Fruit fly (Drosophila melanogaster) whole organism, prepupa: ENCODE data around the gene Cyp4d2.

Source experiments
- CG10631 ChIP-seq: fragments of 200-800 bp; sonication (Bioruptor generic); optimal IDR thresholded peaks from 2 replicates; lab custom pipeline; 2016; ENCODE audit warnings: missing biosample characterization, missing genetic modification characterization
- CG11294 ChIP-seq: fragments of 200-800 bp; sonication (Bioruptor generic); IDR thresholded peaks from 2 replicates; pipeline ENCODE4 v1.3.6; 2022; ENCODE audit warnings: missing biosample characterization, missing genetic modification characterization
- CG15336 ChIP-seq: fragments of 200-800 bp; sonication (Bioruptor generic); IDR thresholded peaks from 2 replicates; pipeline ENCODE4 v1.3.6; 2022; ENCODE audit warnings: missing biosample characterization, missing genetic modification characterization
- CG1621 ChIP-seq: fragments of 200-800 bp; sonication (Bioruptor generic); optimal IDR thresholded peaks from 3 replicates; lab custom pipeline; 2018; ENCODE audit warnings: missing biosample characterization, mild to moderate bottlenecking, missing genetic modification characterization
- CG16779 ChIP-seq: fragments of 200-800 bp; sonication (Bioruptor generic); optimal IDR thresholded peaks from 3 replicates; lab custom pipeline; 2017; ENCODE audit warnings: missing biosample characterization, mild to moderate bottlenecking, missing genetic modification characterization
- CG31627 ChIP-seq: fragments of 200-800 bp; sonication (Bioruptor generic); optimal IDR thresholded peaks from 3 replicates; lab custom pipeline; 2016; ENCODE audit warnings: missing biosample characterization, missing genetic modification characterization
- CG32006 ChIP-seq: fragments of 200-800 bp; sonication (Bioruptor generic); optimal IDR thresholded peaks from 3 replicates; lab custom pipeline; 2017; ENCODE audit warnings: missing biosample characterization, mild to moderate bottlenecking, missing genetic modification characterization
- CG3919 ChIP-seq: fragments of 200-800 bp; sonication (Bioruptor generic); optimal IDR thresholded peaks from 3 replicates; lab custom pipeline; 2016; ENCODE audit warnings: missing biosample characterization, missing genetic modification characterization
- CG4318 ChIP-seq: fragments of 200-800 bp; sonication (Bioruptor generic); optimal IDR thresholded peaks from 3 replicates; lab custom pipeline; 2017; ENCODE audit warnings: missing biosample characterization, mild to moderate bottlenecking, missing genetic modification characterization
- CG6163 ChIP-seq: fragments of 200-800 bp; sonication (Bioruptor generic); IDR thresholded peaks from 3 replicates; pipeline ENCODE4 v1.3.6; 2022; ENCODE audit warnings: missing biosample characterization, missing genetic modification characterization
- CG6276 ChIP-seq: fragments of 200-800 bp; sonication (Bioruptor generic); optimal IDR thresholded peaks from 2 replicates; lab custom pipeline; 2017; ENCODE audit warnings: missing biosample characterization, mild to moderate bottlenecking, missing genetic modification characterization
- CG6792 ChIP-seq: fragments of 200-800 bp; sonication (Bioruptor generic); optimal IDR thresholded peaks from 3 replicates; lab custom pipeline; 2016; ENCODE audit warnings: missing biosample characterization, missing genetic modification characterization
- CG6808 ChIP-seq: fragments of 200-800 bp; sonication (Bioruptor generic); optimal IDR thresholded peaks from 3 replicates; lab custom pipeline; 2017; ENCODE audit warnings: missing biosample characterization, missing genetic modification characterization, mild to moderate bottlenecking, moderate library complexity, missing genetic modification reagents
- CG6854 ChIP-seq: fragments of 200-800 bp; sonication (Bioruptor generic); optimal IDR thresholded peaks from 2 replicates; lab custom pipeline; 2017; ENCODE audit warnings: missing biosample characterization, mild to moderate bottlenecking, missing genetic modification characterization
- CG7368 ChIP-seq: fragments of 200-800 bp; sonication (Bioruptor generic); optimal IDR thresholded peaks from 3 replicates; lab custom pipeline; 2016; ENCODE audit warnings: missing biosample characterization, missing genetic modification characterization
- CG8119 ChIP-seq: fragments of 200-800 bp; sonication (Bioruptor generic); IDR thresholded peaks from 3 replicates; pipeline ENCODE4 v1.3.6; 2022; ENCODE audit warnings: missing biosample characterization, missing genetic modification characterization
- CG8319 ChIP-seq: fragments of 200-800 bp; sonication (Bioruptor generic); optimal IDR thresholded peaks from 3 replicates; lab custom pipeline; 2016; ENCODE audit warnings: missing biosample characterization, missing genetic modification characterization
- CG8632 ChIP-seq: fragments of 200-800 bp; sonication (Bioruptor generic); optimal IDR thresholded peaks from 3 replicates; lab custom pipeline; 2016; ENCODE audit warnings: missing biosample characterization, missing genetic modification characterization
- CG9139 ChIP-seq: fragments of 200-800 bp; sonication (Bioruptor generic); optimal IDR thresholded peaks from 3 replicates; lab custom pipeline; 2017; ENCODE audit warnings: missing biosample characterization, mild to moderate bottlenecking, missing genetic modification characterization
- Eip75B ChIP-seq: fragments of 200-800 bp; sonication (Bioruptor generic); optimal IDR thresholded peaks from 3 replicates; lab custom pipeline; 2016; ENCODE audit warnings: missing biosample characterization, missing genetic modification characterization
- Eip78C ChIP-seq: fragments of 200-800 bp; sonication (Bioruptor generic); peaks from one replicate; lab custom pipeline; 2016; ENCODE audit warnings: missing biosample characterization, missing genetic modification characterization
- Eip93F ChIP-seq: fragments of 200-800 bp; sonication (Bioruptor generic); optimal IDR thresholded peaks from 2 replicates; lab custom pipeline; 2016; ENCODE audit warnings: missing biosample characterization, mild to moderate bottlenecking, missing genetic modification characterization
- Ets21C ChIP-seq: fragments of 200-800 bp; sonication (Bioruptor generic); optimal IDR thresholded peaks from 3 replicates; lab custom pipeline; 2016; ENCODE audit warnings: missing biosample characterization, missing genetic modification characterization
- Ets96B ChIP-seq: fragments of 200-800 bp; optimal IDR thresholded peaks from 2 replicates; lab custom pipeline; 2019; ENCODE audit warnings: missing biosample characterization, mild to moderate bottlenecking, missing genetic modification characterization, moderate library complexity
- Gug ChIP-seq: fragments of 200-800 bp; sonication (Bioruptor generic); IDR thresholded peaks from 2 replicates; pipeline ENCODE4 v1.3.6; 2022; ENCODE audit warnings: missing biosample characterization, missing genetic modification characterization
- Hr38 ChIP-seq: sonication (Bioruptor generic); optimal IDR thresholded peaks from 2 replicates; lab custom pipeline; 2016; ENCODE audit warnings: missing biosample characterization, missing genetic modification characterization
- Hr39 ChIP-seq: fragments of 200-800 bp; sonication (Bioruptor generic); optimal IDR thresholded peaks from 2 replicates; lab custom pipeline; 2016; ENCODE audit warnings: missing biosample characterization, missing genetic modification characterization
- Hr4 ChIP-seq: fragments of 200-800 bp; sonication (Bioruptor generic); optimal IDR thresholded peaks from 3 replicates; lab custom pipeline; 2016; ENCODE audit warnings: missing biosample characterization, missing genetic modification characterization
- Lpt ChIP-seq: fragments of 200-800 bp; sonication (Bioruptor generic); optimal IDR thresholded peaks from 3 replicates; lab custom pipeline; 2016; ENCODE audit warnings: missing biosample characterization, missing genetic modification characterization
- OdsH ChIP-seq: fragments of 200-800 bp; sonication (Bioruptor generic); optimal IDR thresholded peaks from 3 replicates; lab custom pipeline; 2016; ENCODE audit warnings: missing biosample characterization, missing genetic modification characterization
- Smox ChIP-seq: fragments of 200-800 bp; sonication (Bioruptor generic); optimal IDR thresholded peaks from 3 replicates; lab custom pipeline; 2016; ENCODE audit warnings: missing biosample characterization, missing genetic modification characterization
- Sox14 ChIP-seq: fragments of 200-800 bp; sonication (Bioruptor generic); optimal IDR thresholded peaks from 3 replicates; lab custom pipeline; 2016; ENCODE audit warnings: missing biosample characterization, missing genetic modification characterization
- Sox15 ChIP-seq: fragments of 200-800 bp; sonication (Bioruptor generic); optimal IDR thresholded peaks from 3 replicates; lab custom pipeline; 2016; ENCODE audit warnings: missing biosample characterization, missing genetic modification characterization
- achi ChIP-seq: fragments of 200-800 bp; sonication (Bioruptor generic); optimal IDR thresholded peaks from 3 replicates; lab custom pipeline; 2016; ENCODE audit warnings: missing biosample characterization, missing genetic modification characterization
- acj6 ChIP-seq: fragments of 200-800 bp; sonication (Bioruptor generic); optimal IDR thresholded peaks from 3 replicates; lab custom pipeline; 2016; ENCODE audit warnings: missing biosample characterization, missing genetic modification characterization
- cyc ChIP-seq: fragments of 200-800 bp; sonication (Bioruptor generic); optimal IDR thresholded peaks from 3 replicates; lab custom pipeline; 2016; ENCODE audit warnings: missing biosample characterization, missing genetic modification characterization
- dac ChIP-seq: fragments of 200-800 bp; sonication (Bioruptor generic); optimal IDR thresholded peaks from 2 replicates; lab custom pipeline; 2017; ENCODE audit warnings: missing biosample characterization, mild to moderate bottlenecking, missing genetic modification characterization
- dsx ChIP-seq: fragments of 200-800 bp; optimal IDR thresholded peaks from 3 replicates; lab custom pipeline; 2019; ENCODE audit warnings: missing biosample characterization, mild to moderate bottlenecking, missing genetic modification characterization, moderate library complexity; ENCODE audit not compliant: poor library complexity, severe bottlenecking
- eg ChIP-seq: fragments of 200-800 bp; sonication (Bioruptor generic); IDR thresholded peaks from 3 replicates; pipeline ENCODE4 v1.3.6; 2022; ENCODE audit warnings: missing biosample characterization, missing genetic modification characterization
- esn ChIP-seq: fragments of 200-800 bp; sonication (Bioruptor generic); optimal IDR thresholded peaks from 2 replicates; lab custom pipeline; 2016; ENCODE audit warnings: missing biosample characterization, mild to moderate bottlenecking, missing genetic modification characterization, moderate library complexity
- fd59A ChIP-seq: fragments of 200-800 bp; sonication (Bioruptor generic); optimal IDR thresholded peaks from 2 replicates; lab custom pipeline; 2017; ENCODE audit warnings: missing biosample characterization, mild to moderate bottlenecking, missing genetic modification characterization, missing genetic modification reagents
- fkh ChIP-seq: fragments of 200-800 bp; sonication (Bioruptor generic); optimal IDR thresholded peaks from 3 replicates; lab custom pipeline; 2017; ENCODE audit warnings: missing biosample characterization, mild to moderate bottlenecking, missing genetic modification characterization, moderate library complexity
- lz ChIP-seq: fragments of 200-800 bp; sonication (Bioruptor generic); optimal IDR thresholded peaks from 3 replicates; lab custom pipeline; 2016; ENCODE audit warnings: missing biosample characterization, missing genetic modification characterization
- net ChIP-seq: fragments of 200-800 bp; sonication (Bioruptor generic); optimal IDR thresholded peaks from 3 replicates; lab custom pipeline; 2016; ENCODE audit warnings: missing biosample characterization, missing genetic modification characterization
- pdm3 ChIP-seq: fragments of 200-800 bp; sonication (Bioruptor generic); optimal IDR thresholded peaks from 3 replicates; lab custom pipeline; 2016; ENCODE audit warnings: missing biosample characterization, missing genetic modification characterization
- salr ChIP-seq, 2 experiments: fragments of 200-800 bp; sonication (Bioruptor generic); optimal IDR thresholded peaks; 3 replicates each; lab custom pipeline; 2016 to 2018; ENCODE audit warnings: missing biosample characterization in 2 of 2, missing genetic modification characterization in 2 of 2, mild to moderate bottlenecking in 1 of 2
- spab ChIP-seq: fragments of 200-800 bp; sonication (Bioruptor generic); optimal IDR thresholded peaks from 2 replicates; lab custom pipeline; 2017; ENCODE audit warnings: missing biosample characterization, mild to moderate bottlenecking, missing genetic modification characterization, missing genetic modification reagents
- ss ChIP-seq, 2 experiments: fragments of 200-800 bp; sonication (Bioruptor generic); optimal IDR thresholded peaks; 2 replicates in 1 of 2; 3 replicates in 1 of 2; lab custom pipeline; 2017 to 2018; ENCODE audit warnings: mild to moderate bottlenecking in 2 of 2, missing biosample characterization in 2 of 2, missing genetic modification characterization in 2 of 2, moderate library complexity in 1 of 2
- svp ChIP-seq: fragments of 200-800 bp; sonication (Bioruptor generic); peaks from one replicate; lab custom pipeline; 2016; ENCODE audit warnings: missing biosample characterization, missing genetic modification characterization
- vri ChIP-seq: fragments of 200-800 bp; sonication (Bioruptor generic); optimal IDR thresholded peaks from 3 replicates; lab custom pipeline; 2016; ENCODE audit warnings: missing biosample characterization, mild to moderate bottlenecking, missing genetic modification characterization

The Cyp4d2 gene

dm6 chrX:2165394-2165793 is 10.4 kb upstream of the Cyp4d2 start (continued):
- TF ChIP-seq Lpt = peak; percentile 35
- TF ChIP-seq fd59A (GFP tag; lab: Kevin White, UChicago) = no peak

- peak; percentile 89 for TF ChIP-seq CG15336 (GFP tag; lab: Robert Waterston, UW)
- no peak for TF ChIP-seq acj6 (GFP tag; lab: Kevin White, UChicago)
- no peak for TF ChIP-seq dsx
- peak; percentile 81 for TF ChIP-seq Hr4 (GFP tag; lab: Kevin White, UChicago)
- TF ChIP-seq Smox (GFP tag; lab: Kevin White, UChicago) = no peak
- TF ChIP-seq fd59A (GFP tag; lab: Kevin White, UChicago) = no peak
- no peak for TF ChIP-seq fkh (GFP tag; lab: Kevin White, UChicago)
- TF ChIP-seq CG6792 (GFP tag; lab: Kevin White, UChicago) = no peak
- TF ChIP-seq eg (GFP tag; lab: Robert Waterston, UW) = peak; percentile 90
- TF ChIP-seq Lpt = peak; percentile 38
- TF ChIP-seq CG6276 = peak; percentile 63
- TF ChIP-seq svp = peak; percentile 64
- peak in 1 of 2 experiments; percentile 8 for TF ChIP-seq salr (GFP tag; optimal IDR thresholded peaks at IDR 0.05; lab: Kevin White, UChicago)
- no peak for TF ChIP-seq CG7368 (GFP tag; lab: Kevin White, UChicago)
- peak; percentile 56 for TF ChIP-seq pdm3 (GFP tag; lab: Kevin White, UChicago)
- no peak for TF ChIP-seq cyc
- TF ChIP-seq spab (GFP tag; lab: Kevin White, UChicago) = no peak
- peak; percentile 47 for TF ChIP-seq CG3919 (GFP tag; lab: Kevin White, UChicago)
- TF ChIP-seq Gug (GFP tag; lab: Robert Waterston, UW) = peak; percentile 76
- TF ChIP-seq CG8119 = peak; percentile 85
- peak; percentile 53 for TF ChIP-seq Eip78C
- no peak for TF ChIP-seq Hr38 (GFP tag; lab: Kevin White, UChicago)
- TF ChIP-seq dac (GFP tag; lab: Kevin White, UChicago) = peak; percentile 48
- no peak for TF ChIP-seq Eip93F
- TF ChIP-seq esn = no peak
- no peak for TF ChIP-seq lz (GFP tag; lab: Kevin White, UChicago)
- TF ChIP-seq ss (GFP tag; optimal IDR thresholded peaks at IDR 0.05; lab: Kevin White, UChicago) = no peak
- no peak for TF ChIP-seq CG16779 (tag; lab: Kevin White, UChicago)
- TF ChIP-seq CG10631 = peak; percentile 10
- TF ChIP-seq CG11294 (GFP tag; lab: Robert Waterston, UW) = peak; percentile 63
- peak; percentile 43 for TF ChIP-seq net (GFP tag; lab: Kevin White, UChicago)
- TF ChIP-seq CG1621 (tag; lab: Kevin White, UChicago) = no peak
- TF ChIP-seq CG4318 (GFP tag; lab: Kevin White, UChicago) = peak; percentile 58
- no peak for TF ChIP-seq Sox15 (GFP tag; lab: Kevin White, UChicago)
- no peak for TF ChIP-seq CG6854 (GFP tag; lab: Kevin White, UChicago)
- no peak for TF ChIP-seq Hr39 (GFP tag; lab: Kevin White, UChicago)
- TF ChIP-seq achi (GFP tag; lab: Kevin White, UChicago) = peak; percentile 40
- no peak for TF ChIP-seq Eip75B
- peak; percentile 42 for TF ChIP-seq OdsH (GFP tag; lab: Kevin White, UChicago)
- no peak for TF ChIP-seq vri (GFP tag; lab: Kevin White, UChicago)
- TF ChIP-seq CG31627 (GFP tag; lab: Kevin White, UChicago) = no peak
- TF ChIP-seq Ets96B = no peak
- peak; percentile 8 for TF ChIP-seq Sox14 (GFP tag; lab: Kevin White, UChicago)
- TF ChIP-seq CG9139 (GFP tag; lab: Kevin White, UChicago) = no peak
- no peak for TF ChIP-seq CG8319 (GFP tag; lab: Kevin White, UChicago)
- peak; percentile 83 for TF ChIP-seq CG6163 (GFP tag; lab: Robert Waterston, UW)
- TF ChIP-seq CG32006 (GFP tag; lab: Kevin White, UChicago) = peak; percentile 85
- TF ChIP-seq Ets21C (GFP tag; lab: Kevin White, UChicago) = no peak
- no peak for TF ChIP-seq CG8632 (GFP tag; lab: Kevin White, UChicago)
- TF ChIP-seq CG6808 (GFP tag; lab: Kevin White, UChicago) = no peak
Measured at dm6 chrX:2166129-2166528, 9.7 kb upstream of the Cyp4d2 start.
